Fruit fly (Drosophila melanogaster) Kc167 (cell line): ENCODE measurements around the gene yellow-e3.

ENCODE experiments used
- Myc ChIP-seq: fragments of >200 bp; optimal IDR thresholded peaks from 2 replicates; lab custom pipeline; 2017; ENCODE audit warnings: missing external identifiers
- Sin3A ChIP-seq: fragments of >200 bp; optimal IDR thresholded peaks from 2 replicates; lab custom pipeline; 2018; ENCODE audit warnings: missing external identifiers
- h ChIP-seq: fragments of >200 bp; optimal IDR thresholded peaks from 3 replicates; lab custom pipeline; 2018; ENCODE audit warnings: missing external identifiers
- psq ChIP-seq: fragments of >200 bp; optimal IDR thresholded peaks from 2 replicates; lab custom pipeline; 2017; ENCODE audit warnings: missing external identifiers

DNA sequence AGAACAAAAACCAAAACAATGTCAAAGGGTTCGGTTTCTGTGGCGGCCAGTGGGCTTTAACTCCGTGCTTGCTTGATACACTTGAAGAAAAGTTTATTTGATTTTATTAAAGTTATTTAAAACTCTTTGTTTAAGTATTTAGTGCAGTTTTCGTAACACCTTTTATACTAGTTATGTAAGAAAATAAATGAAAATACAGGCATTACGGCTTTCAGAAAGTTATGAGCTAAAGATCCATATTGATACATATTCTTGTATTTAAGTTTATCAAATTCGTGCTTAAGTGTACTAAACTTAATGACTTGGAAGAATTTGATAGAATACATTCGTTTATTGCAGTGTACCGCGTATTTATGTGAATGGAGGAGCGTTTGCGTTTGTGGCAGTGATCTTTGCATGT is 41.8 kb upstream of the yellow-e3 start:
- TF ChIP-seq psq (lab: Kevin White, UChicago) (no peak), Myc (no peak), Sin3A (lab: Kevin White, UChicago) (no peak), h (lab: Kevin White, UChicago) (no peak)
